Fruit fly (Drosophila melanogaster) whole organism, prepupa: Measurements from ENCODE around the gene MYPT-75D.

Experiments
- Blimp-1 ChIP-seq: fragments of 200-800 bp; sonication (Bioruptor generic); optimal IDR thresholded peaks from 3 replicates; lab custom pipeline; 2017; ENCODE audit warnings: missing biosample characterization, missing genetic modification characterization, mild to moderate bottlenecking, moderate library complexity, missing genetic modification reagents
- CG11294 ChIP-seq: fragments of 200-800 bp; sonication (Bioruptor generic); IDR thresholded peaks from 2 replicates; pipeline ENCODE4 v1.3.6; 2022; ENCODE audit warnings: missing biosample characterization, missing genetic modification characterization
- CG11762 ChIP-seq: fragments of 200-800 bp; sonication (Bioruptor generic); optimal IDR thresholded peaks from 3 replicates; lab custom pipeline; 2016; ENCODE audit warnings: missing biosample characterization, missing genetic modification characterization; ENCODE audit not compliant: insufficient read depth
- CG11902 ChIP-seq: fragments of 200-800 bp; sonication (Bioruptor generic); optimal IDR thresholded peaks from 3 replicates; lab custom pipeline; 2016; ENCODE audit warnings: missing biosample characterization, missing genetic modification characterization
- CG1621 ChIP-seq: fragments of 200-800 bp; sonication (Bioruptor generic); optimal IDR thresholded peaks from 3 replicates; lab custom pipeline; 2018; ENCODE audit warnings: missing biosample characterization, mild to moderate bottlenecking, missing genetic modification characterization
- CG3032 ChIP-seq: fragments of 200-800 bp; optimal IDR thresholded peaks from 2 replicates; lab custom pipeline; 2019; ENCODE audit warnings: missing biosample characterization, mild to moderate bottlenecking, missing genetic modification characterization, moderate library complexity
- CG31627 ChIP-seq: fragments of 200-800 bp; sonication (Bioruptor generic); optimal IDR thresholded peaks from 3 replicates; lab custom pipeline; 2016; ENCODE audit warnings: missing biosample characterization, missing genetic modification characterization
- CG34406 ChIP-seq: fragments of 200-800 bp; sonication (Bioruptor generic); optimal IDR thresholded peaks from 3 replicates; lab custom pipeline; 2016; ENCODE audit warnings: missing biosample characterization, missing genetic modification characterization
- CG3919 ChIP-seq: fragments of 200-800 bp; sonication (Bioruptor generic); optimal IDR thresholded peaks from 3 replicates; lab custom pipeline; 2016; ENCODE audit warnings: missing biosample characterization, missing genetic modification characterization
- CG6276 ChIP-seq: fragments of 200-800 bp; sonication (Bioruptor generic); optimal IDR thresholded peaks from 2 replicates; lab custom pipeline; 2017; ENCODE audit warnings: missing biosample characterization, mild to moderate bottlenecking, missing genetic modification characterization
- CG6808 ChIP-seq: fragments of 200-800 bp; sonication (Bioruptor generic); optimal IDR thresholded peaks from 3 replicates; lab custom pipeline; 2017; ENCODE audit warnings: missing biosample characterization, missing genetic modification characterization, mild to moderate bottlenecking, moderate library complexity, missing genetic modification reagents
- CG8319 ChIP-seq: fragments of 200-800 bp; sonication (Bioruptor generic); optimal IDR thresholded peaks from 3 replicates; lab custom pipeline; 2016; ENCODE audit warnings: missing biosample characterization, missing genetic modification characterization
- CG9139 ChIP-seq: fragments of 200-800 bp; sonication (Bioruptor generic); optimal IDR thresholded peaks from 3 replicates; lab custom pipeline; 2017; ENCODE audit warnings: missing biosample characterization, mild to moderate bottlenecking, missing genetic modification characterization
- Eip75B ChIP-seq: fragments of 200-800 bp; sonication (Bioruptor generic); optimal IDR thresholded peaks from 3 replicates; lab custom pipeline; 2016; ENCODE audit warnings: missing biosample characterization, missing genetic modification characterization
- Eip78C ChIP-seq: fragments of 200-800 bp; sonication (Bioruptor generic); peaks from one replicate; lab custom pipeline; 2016; ENCODE audit warnings: missing biosample characterization, missing genetic modification characterization
- Ets21C ChIP-seq: fragments of 200-800 bp; sonication (Bioruptor generic); optimal IDR thresholded peaks from 3 replicates; lab custom pipeline; 2016; ENCODE audit warnings: missing biosample characterization, missing genetic modification characterization
- Ets96B ChIP-seq: fragments of 200-800 bp; optimal IDR thresholded peaks from 2 replicates; lab custom pipeline; 2019; ENCODE audit warnings: missing biosample characterization, mild to moderate bottlenecking, missing genetic modification characterization, moderate library complexity
- Gug ChIP-seq: fragments of 200-800 bp; sonication (Bioruptor generic); IDR thresholded peaks from 2 replicates; pipeline ENCODE4 v1.3.6; 2022; ENCODE audit warnings: missing biosample characterization, missing genetic modification characterization
- Hr38 ChIP-seq: sonication (Bioruptor generic); optimal IDR thresholded peaks from 2 replicates; lab custom pipeline; 2016; ENCODE audit warnings: missing biosample characterization, missing genetic modification characterization
- Hr4 ChIP-seq: fragments of 200-800 bp; sonication (Bioruptor generic); optimal IDR thresholded peaks from 3 replicates; lab custom pipeline; 2016; ENCODE audit warnings: missing biosample characterization, missing genetic modification characterization
- Met ChIP-seq: fragments of 200-800 bp; sonication (Bioruptor generic); optimal IDR thresholded peaks from 3 replicates; lab custom pipeline; 2016; ENCODE audit warnings: missing biosample characterization, missing genetic modification characterization
- Sox14 ChIP-seq: fragments of 200-800 bp; sonication (Bioruptor generic); optimal IDR thresholded peaks from 3 replicates; lab custom pipeline; 2016; ENCODE audit warnings: missing biosample characterization, missing genetic modification characterization
- Sox15 ChIP-seq: fragments of 200-800 bp; sonication (Bioruptor generic); optimal IDR thresholded peaks from 3 replicates; lab custom pipeline; 2016; ENCODE audit warnings: missing biosample characterization, missing genetic modification characterization
- acj6 ChIP-seq: fragments of 200-800 bp; sonication (Bioruptor generic); optimal IDR thresholded peaks from 3 replicates; lab custom pipeline; 2016; ENCODE audit warnings: missing biosample characterization, missing genetic modification characterization
- cyc ChIP-seq: fragments of 200-800 bp; sonication (Bioruptor generic); optimal IDR thresholded peaks from 3 replicates; lab custom pipeline; 2016; ENCODE audit warnings: missing biosample characterization, missing genetic modification characterization
- dac ChIP-seq: fragments of 200-800 bp; sonication (Bioruptor generic); optimal IDR thresholded peaks from 2 replicates; lab custom pipeline; 2017; ENCODE audit warnings: missing biosample characterization, mild to moderate bottlenecking, missing genetic modification characterization
- fd59A ChIP-seq: fragments of 200-800 bp; sonication (Bioruptor generic); optimal IDR thresholded peaks from 2 replicates; lab custom pipeline; 2017; ENCODE audit warnings: missing biosample characterization, mild to moderate bottlenecking, missing genetic modification characterization, missing genetic modification reagents
- fd85E ChIP-seq: fragments of 200-800 bp; sonication (Bioruptor generic); optimal IDR thresholded peaks from 3 replicates; lab custom pipeline; 2016; ENCODE audit warnings: missing biosample characterization, missing genetic modification characterization
- net ChIP-seq: fragments of 200-800 bp; sonication (Bioruptor generic); optimal IDR thresholded peaks from 3 replicates; lab custom pipeline; 2016; ENCODE audit warnings: missing biosample characterization, missing genetic modification characterization
- salr ChIP-seq, 2 experiments: fragments of 200-800 bp; sonication (Bioruptor generic); optimal IDR thresholded peaks; 3 replicates each; lab custom pipeline; 2016 to 2018; ENCODE audit warnings: missing biosample characterization in 2 of 2, missing genetic modification characterization in 2 of 2, mild to moderate bottlenecking in 1 of 2
- svp ChIP-seq: fragments of 200-800 bp; sonication (Bioruptor generic); peaks from one replicate; lab custom pipeline; 2016; ENCODE audit warnings: missing biosample characterization, missing genetic modification characterization
- topi ChIP-seq: fragments of 200-800 bp; sonication (Bioruptor generic); optimal IDR thresholded peaks from 3 replicates; lab custom pipeline; 2016; ENCODE audit warnings: missing biosample characterization, missing genetic modification characterization
- vri ChIP-seq: fragments of 200-800 bp; sonication (Bioruptor generic); optimal IDR thresholded peaks from 3 replicates; lab custom pipeline; 2016; ENCODE audit warnings: missing biosample characterization, mild to moderate bottlenecking, missing genetic modification characterization

Gene MYPT-75D

DNA sequence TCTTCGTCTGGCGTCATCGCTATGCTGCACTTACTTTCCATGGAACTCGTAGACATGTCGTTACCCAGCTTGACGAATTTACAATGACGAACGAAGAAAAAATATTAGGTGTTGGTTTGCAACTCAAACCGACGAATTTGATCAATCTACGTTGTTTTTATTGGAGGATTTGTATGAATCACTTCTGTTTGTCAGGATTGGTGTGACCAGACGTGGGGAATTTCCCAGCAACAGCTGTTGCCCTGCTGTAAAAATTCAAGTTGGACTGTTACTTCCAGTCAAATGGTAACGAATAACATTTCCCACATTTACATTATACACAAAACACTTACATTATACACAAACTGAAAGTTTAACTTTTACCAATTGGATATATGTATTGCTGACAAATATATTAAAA is 58.1 kb downstream of the MYPT-75D start, which contains the start of gene Chmp1:
Chmp1 (minus strand) TSS at position 216 of the 400 bp plus-strand sequence.
- TF ChIP-seq CG34406 (GFP tag; lab: Kevin White, UChicago) (no peak), CG1621 (tag; lab: Kevin White, UChicago) (no peak), CG3919 (GFP tag; lab: Kevin White, UChicago) (no peak), net (GFP tag; lab: Kevin White, UChicago) (no peak), CG11762 (GFP tag; lab: Kevin White, UChicago) (no peak), CG8319 (GFP tag; lab: Kevin White, UChicago) (no peak)

DNA sequence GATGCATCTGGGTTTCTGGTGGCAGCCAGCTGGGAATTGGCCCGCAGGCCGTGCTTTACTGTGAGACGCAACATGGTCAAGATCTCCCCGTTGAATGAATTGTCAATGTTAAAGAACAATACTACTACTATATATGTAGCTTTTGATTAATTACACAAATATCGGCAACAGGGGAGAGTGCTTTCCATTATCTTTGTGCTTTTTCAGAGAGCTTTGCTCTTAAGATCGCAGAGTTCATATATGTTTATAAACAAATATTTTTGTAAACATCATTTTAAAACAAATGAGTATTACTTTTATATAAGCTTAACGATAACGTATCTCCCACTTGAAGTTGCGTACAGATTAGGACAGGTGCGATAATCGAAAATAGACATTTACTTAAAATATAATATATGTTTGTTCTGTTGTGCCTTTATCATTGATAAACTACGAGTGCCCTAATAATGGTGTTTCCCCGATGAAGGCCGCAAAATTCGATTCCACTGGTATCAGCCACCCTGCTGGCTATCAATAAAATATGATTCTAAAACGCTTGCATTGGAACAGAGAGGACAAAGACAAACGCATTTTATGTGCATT is 60.6 kb downstream of the MYPT-75D start, which contains the start of gene Cyp12c1:
Cyp12c1 (minus strand) TSS at position 100 of the 582 bp plus-strand sequence.
- TF ChIP-seq CG9139 (GFP tag; lab: Kevin White, UChicago): no peak
- no peak for TF ChIP-seq fd59A
- TF ChIP-seq CG11902 (GFP tag; lab: Kevin White, UChicago): no peak
- no peak for TF ChIP-seq CG11762 (GFP tag; lab: Kevin White, UChicago)
- no peak for TF ChIP-seq salr (GFP tag; optimal IDR thresholded peaks at IDR 0.05; lab: Kevin White, UChicago)
- no peak for TF ChIP-seq Ets96B (tag; lab: Kevin White, UChicago)
- TF ChIP-seq CG3032: no peak
- no peak for TF ChIP-seq CG31627 (GFP tag; lab: Kevin White, UChicago)
- TF ChIP-seq CG3919 (GFP tag; lab: Kevin White, UChicago): no peak
- TF ChIP-seq Met (GFP tag; lab: Kevin White, UChicago): no peak
- peak; percentile 87 for TF ChIP-seq svp (GFP tag; lab: Kevin White, UChicago)
- TF ChIP-seq Eip75B (GFP tag; lab: Kevin White, UChicago): no peak
- TF ChIP-seq Blimp-1: no peak
- TF ChIP-seq Eip78C (GFP tag; lab: Kevin White, UChicago): peak; percentile 22
- TF ChIP-seq acj6: no peak
- TF ChIP-seq Hr38 (GFP tag; lab: Kevin White, UChicago): no peak

DNA sequence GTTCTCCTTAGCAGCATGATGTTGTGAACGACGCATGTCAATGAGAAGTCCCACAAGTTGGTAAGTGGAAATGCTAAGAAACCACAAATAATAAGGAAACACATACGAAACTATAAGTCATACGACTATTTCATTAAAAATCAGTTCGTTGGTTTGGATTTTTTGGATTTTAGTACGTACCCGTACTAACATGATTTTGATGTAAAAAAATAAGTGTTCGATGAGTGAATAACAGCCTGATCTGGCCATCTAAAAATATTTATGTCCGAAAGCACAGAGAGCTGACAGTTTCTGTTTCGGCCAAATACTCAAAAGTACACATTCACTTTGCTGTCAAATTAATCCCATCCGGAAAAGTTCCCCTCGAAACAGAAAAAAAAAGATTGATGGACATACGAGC is 68.1 kb downstream of the MYPT-75D start, which contains the start of gene CG6893:
CG6893 (plus strand) TSS at position 301 of the 400 bp plus-strand sequence.
- no peak for TF ChIP-seq cyc
- TF ChIP-seq dac (GFP tag; lab: Kevin White, UChicago): no peak
- no peak for TF ChIP-seq vri (GFP tag; lab: Kevin White, UChicago)
- no peak for TF ChIP-seq salr (GFP tag; optimal IDR thresholded peaks at IDR 0.05; lab: Kevin White, UChicago)
- no peak for TF ChIP-seq CG1621 (tag; lab: Kevin White, UChicago)
- TF ChIP-seq, all 60 proteins: peak for 0

DNA sequence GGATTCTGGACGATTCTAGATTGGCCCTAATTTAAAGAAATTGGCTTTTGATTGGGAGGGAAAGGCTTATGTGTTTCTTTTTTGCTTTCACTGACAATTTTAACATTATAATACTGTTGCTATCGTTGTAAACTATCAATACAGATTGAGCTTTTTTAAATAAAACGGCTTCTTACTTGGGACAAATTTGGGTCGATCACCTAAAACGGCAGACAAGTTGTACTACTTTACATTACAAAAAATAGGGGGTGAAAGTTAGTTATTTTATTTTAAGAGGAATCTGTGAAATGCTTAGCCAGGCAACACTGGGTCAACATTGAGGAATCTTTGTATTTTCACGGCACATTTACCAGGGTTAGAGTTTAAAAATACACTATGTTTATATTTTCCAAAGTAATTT is 72.6 kb downstream of the MYPT-75D start, which contains the start of gene Dic4:
Dic4 (minus strand) TSS at position 101 of the 400 bp plus-strand sequence.
- TF ChIP-seq fd85E (GFP tag; lab: Kevin White, UChicago): no peak
- no peak for TF ChIP-seq Hr4 (GFP tag; lab: Kevin White, UChicago)
- no peak for TF ChIP-seq topi (GFP tag; lab: Kevin White, UChicago)
- no peak for TF ChIP-seq cyc
- TF ChIP-seq Met (GFP tag; lab: Kevin White, UChicago): no peak
- no peak for TF ChIP-seq CG6276
- no peak for TF ChIP-seq CG34406 (GFP tag; lab: Kevin White, UChicago)
- no peak for TF ChIP-seq salr (GFP tag; optimal IDR thresholded peaks at IDR 0.05; lab: Kevin White, UChicago)
- no peak for TF ChIP-seq Gug (GFP tag; lab: Robert Waterston, UW)
- no peak for TF ChIP-seq Sox14
- no peak for TF ChIP-seq vri (GFP tag; lab: Kevin White, UChicago)
- TF ChIP-seq Sox15: no peak
- TF ChIP-seq CG11294 (GFP tag; lab: Robert Waterston, UW): no peak
- no peak for TF ChIP-seq Ets21C (GFP tag; lab: Kevin White, UChicago)
- TF ChIP-seq Eip75B (GFP tag; lab: Kevin White, UChicago): no peak
- no peak for TF ChIP-seq CG6808 (GFP tag; lab: Kevin White, UChicago)
- no peak for TF ChIP-seq Blimp-1
- TF ChIP-seq Hr38 (GFP tag; lab: Kevin White, UChicago): no peak
